Worm (Caenorhabditis elegans) whole organism, early embryonic: ENCODE results near the gene cest-33.

Experiments used
- B0310.2 ChIP-seq: sonication (generic microtip); optimal IDR thresholded peaks from 2 replicates; lab custom pipeline; 2016; ENCODE audit warnings: mild to moderate bottlenecking, missing genetic modification characterization, missing compliant biosample characterization
- F13C5.2 ChIP-seq: sonication (generic microtip); optimal IDR thresholded peaks from 2 replicates; lab custom pipeline; 2017; ENCODE audit warnings: mild to moderate bottlenecking, missing genetic modification characterization, inconsistent platforms, missing compliant biosample characterization
- aly-1 ChIP-seq: sonication (generic microtip); optimal IDR thresholded peaks from 2 replicates; lab custom pipeline; 2016; ENCODE audit warnings: missing genetic modification characterization, missing compliant biosample characterization
- ama-1 ChIP-seq: fragments of 150-350 bp; optimal IDR thresholded peaks from 2 replicates; lab custom pipeline; 2014
- ceh-13 ChIP-seq: fragments of 200-800 bp; sonication (Bioruptor generic); optimal IDR thresholded peaks from 2 replicates; lab custom pipeline; 2018; ENCODE audit warnings: mild to moderate bottlenecking, missing genetic modification characterization, missing compliant biosample characterization
- ceh-36 ChIP-seq: sonication (generic microtip); optimal IDR thresholded peaks from 2 replicates; lab custom pipeline; 2016; ENCODE audit warnings: missing genetic modification characterization, inconsistent platforms, missing compliant biosample characterization
- ets-7 ChIP-seq: sonication (generic microtip); optimal IDR thresholded peaks from 2 replicates; lab custom pipeline; 2016; ENCODE audit warnings: missing genotype, missing genetic modification characterization, missing compliant biosample characterization
- flt-1 ChIP-seq: fragments of 200-800 bp; sonication (Bioruptor generic); IDR thresholded peaks from 2 replicates; pipeline ENCODE4 v1.3.6; 2022; ENCODE audit warnings: missing genetic modification characterization, missing compliant biosample characterization
- hmbx-1 ChIP-seq: sonication (generic microtip); optimal IDR thresholded peaks from 2 replicates; lab custom pipeline; 2016; ENCODE audit warnings: mild to moderate bottlenecking, missing genetic modification characterization, missing compliant biosample characterization
- hmg-4 ChIP-seq: fragments of 200-800 bp; sonication (Bioruptor generic); optimal IDR thresholded peaks from 2 replicates; lab custom pipeline; 2018; ENCODE audit warnings: mild to moderate bottlenecking, missing genetic modification characterization, missing compliant biosample characterization
- hnd-1 ChIP-seq: sonication (generic microtip); optimal IDR thresholded peaks from 2 replicates; lab custom pipeline; 2016; ENCODE audit warnings: missing genetic modification characterization, missing compliant biosample characterization
- pes-1 ChIP-seq: fragments of 200-800 bp; sonication (Bioruptor generic); IDR thresholded peaks from 2 replicates; pipeline ENCODE4 v1.3.6; 2022; ENCODE audit warnings: missing genetic modification reagents, missing genetic modification characterization, missing compliant biosample characterization
- scrt-1 ChIP-seq: fragments of 200-800 bp; sonication (Bioruptor generic); IDR thresholded peaks from 2 replicates; pipeline ENCODE4 v1.3.6; 2022; ENCODE audit warnings: missing genetic modification characterization, missing compliant biosample characterization
- sea-1 ChIP-seq: fragments of 200-800 bp; sonication (Bioruptor generic); conservative IDR thresholded peaks from 2 replicates; pipeline ENCODE4 v1.3.6; 2022; ENCODE audit warnings: missing genetic modification characterization, missing compliant biosample characterization
- tbx-11 ChIP-seq: fragments of 200-800 bp; sonication (Bioruptor generic); IDR thresholded peaks from 2 replicates; pipeline ENCODE4 v1.3.6; 2022; ENCODE audit warnings: missing genetic modification characterization, missing compliant biosample characterization
- tbx-37 ChIP-seq: fragments of 200-800 bp; sonication (Bioruptor generic); conservative IDR thresholded peaks from 2 replicates; pipeline ENCODE4 v1.3.6; 2022; ENCODE audit warnings: missing genetic modification reagents, missing genetic modification characterization, missing compliant biosample characterization
- tra-4 ChIP-seq: sonication (generic microtip); optimal IDR thresholded peaks from 2 replicates; lab custom pipeline; 2017; ENCODE audit warnings: missing genetic modification characterization, missing compliant biosample characterization

cest-33 gene

ce11 chrV:6400950-6401551 lies 35.6 kb upstream of the cest-33 start:
- no peak for TF ChIP-seq pes-1
- TF ChIP-seq hnd-1 (tag; lab: Kevin White, UChicago) = no peak
- no peak for TF ChIP-seq ceh-13 (GFP tag; lab: Kevin White, UChicago)
- TF ChIP-seq ceh-36 (tag; lab: Kevin White, UChicago) = no peak
- TF ChIP-seq scrt-1 = no peak
- no peak for TF ChIP-seq tra-4 (tag; lab: Kevin White, UChicago)
- TF ChIP-seq sea-1 (GFP tag; lab: Robert Waterston, UW) = no peak
- TF ChIP-seq hmbx-1 = no peak

- TF ChIP-seq hmbx-1 (no peak), pes-1 (no peak), tbx-11 (GFP tag; lab: Robert Waterston, UW) (no peak)
Measured at ce11 chrV:6400528-6400927, 35.1 kb upstream of the cest-33 start.

ce11 chrV:6399831-6400230 lies 34.4 kb upstream of the cest-33 start, which contains the start of gene gfi-1:
Gene gfi-1, minus strand, starts transcription at chrV:6399931.
- no peak for TF ChIP-seq pes-1
- TF ChIP-seq ets-7 (tag; lab: Kevin White, UChicago) = no peak
- no peak for TF ChIP-seq ceh-13 (GFP tag; lab: Kevin White, UChicago)
- no peak for TF ChIP-seq scrt-1
- TF ChIP-seq hnd-1 (tag; lab: Kevin White, UChicago) = no peak
- TF ChIP-seq tbx-37 (GFP tag; lab: Robert Waterston, UW) = no peak
- no peak for TF ChIP-seq ama-1
- TF ChIP-seq B0310.2 (tag; lab: Kevin White, UChicago) = no peak
- TF ChIP-seq hmg-4 (GFP tag; lab: Kevin White, UChicago) = no peak
- no peak for TF ChIP-seq ceh-36 (tag; lab: Kevin White, UChicago)
- TF ChIP-seq sea-1 (GFP tag; lab: Robert Waterston, UW) = no peak
- no peak for TF ChIP-seq tra-4 (tag; lab: Kevin White, UChicago)
- no peak for TF ChIP-seq flt-1 (GFP tag; lab: Robert Waterston, UW)
- no peak for TF ChIP-seq hmbx-1
- no peak for TF ChIP-seq F13C5.2 (tag; lab: Kevin White, UChicago)
- no peak for TF ChIP-seq aly-1
- no peak for TF ChIP-seq tbx-11 (GFP tag; lab: Robert Waterston, UW)

- TF ChIP-seq ama-1 = no peak
- TF ChIP-seq hmbx-1 = no peak
- TF ChIP-seq ceh-13 (GFP tag; lab: Kevin White, UChicago) = no peak
- no peak for TF ChIP-seq sea-1 (GFP tag; lab: Robert Waterston, UW)
- no peak for TF ChIP-seq hnd-1 (tag; lab: Kevin White, UChicago)
- TF ChIP-seq tbx-11 (GFP tag; lab: Robert Waterston, UW) = no peak
- TF ChIP-seq flt-1 (GFP tag; lab: Robert Waterston, UW) = no peak
- no peak for TF ChIP-seq B0310.2 (tag; lab: Kevin White, UChicago)
- TF ChIP-seq ets-7 (tag; lab: Kevin White, UChicago) = no peak
- TF ChIP-seq pes-1 = no peak
- no peak for TF ChIP-seq aly-1
- TF ChIP-seq ceh-36 (tag; lab: Kevin White, UChicago) = no peak
- no peak for TF ChIP-seq tra-4 (tag; lab: Kevin White, UChicago)
- no peak for TF ChIP-seq F13C5.2 (tag; lab: Kevin White, UChicago)
Measured at ce11 chrV:6398922-6399321, 33.5 kb upstream of the cest-33 start.

- TF ChIP-seq tra-4 (tag; lab: Kevin White, UChicago) (no peak), B0310.2 (tag; lab: Kevin White, UChicago) (no peak), scrt-1 (no peak), F13C5.2 (tag; lab: Kevin White, UChicago) (no peak), ama-1 (no peak), aly-1 (no peak), sea-1 (GFP tag; lab: Robert Waterston, UW) (no peak), ceh-36 (tag; lab: Kevin White, UChicago) (no peak), hmg-4 (GFP tag; lab: Kevin White, UChicago) (no peak), tbx-37 (GFP tag; lab: Robert Waterston, UW) (no peak), ceh-13 (GFP tag; lab: Kevin White, UChicago) (no peak), pes-1 (no peak)
Measured at ce11 chrV:6390163-6390562, 24.7 kb upstream of the cest-33 start, which contains the start of gene F57F4.1. Gene F57F4.1, plus strand, starts transcription at chrV:6390463.

ce11 chrV:6389634-6390033 lies 24.2 kb upstream of the cest-33 start, which contains the start of gene F57F4.2:
Gene F57F4.2, minus strand, starts transcription at chrV:6389734.
- TF ChIP-seq hmbx-1 (no peak), ama-1 (no peak), flt-1 (GFP tag; lab: Robert Waterston, UW) (no peak), B0310.2 (tag; lab: Kevin White, UChicago) (no peak), sea-1 (GFP tag; lab: Robert Waterston, UW) (no peak), F13C5.2 (tag; lab: Kevin White, UChicago) (no peak), tbx-11 (GFP tag; lab: Robert Waterston, UW) (no peak), scrt-1 (no peak), tbx-37 (GFP tag; lab: Robert Waterston, UW) (no peak), tra-4 (tag; lab: Kevin White, UChicago) (no peak), hmg-4 (GFP tag; lab: Kevin White, UChicago) (no peak), ceh-36 (tag; lab: Kevin White, UChicago) (no peak), pes-1 (no peak), hnd-1 (tag; lab: Kevin White, UChicago) (no peak), ets-7 (tag; lab: Kevin White, UChicago) (no peak), aly-1 (no peak), ceh-13 (GFP tag; lab: Kevin White, UChicago) (no peak)

ce11 chrV:6385677-6386276 lies 20.3 kb upstream of the cest-33 start:
- TF ChIP-seq ceh-36 (tag; lab: Kevin White, UChicago) (no peak), ama-1 (no peak), hmg-4 (GFP tag; lab: Kevin White, UChicago) (no peak), pes-1 (no peak), tra-4 (tag; lab: Kevin White, UChicago) (no peak), sea-1 (GFP tag; lab: Robert Waterston, UW) (no peak), F13C5.2 (tag; lab: Kevin White, UChicago) (no peak), ets-7 (tag; lab: Kevin White, UChicago) (no peak), hmbx-1 (no peak), hnd-1 (tag; lab: Kevin White, UChicago) (no peak), scrt-1 (no peak), aly-1 (no peak), B0310.2 (tag; lab: Kevin White, UChicago) (no peak), flt-1 (GFP tag; lab: Robert Waterston, UW) (no peak), tbx-11 (GFP tag; lab: Robert Waterston, UW) (no peak), tbx-37 (GFP tag; lab: Robert Waterston, UW) (no peak), ceh-13 (GFP tag; lab: Kevin White, UChicago) (no peak)
